Worm (Caenorhabditis elegans) whole organism, early embryonic: ENCODE measurements around the gene srh-2.

Experiments
- F13C5.2 ChIP-seq: sonication (generic microtip); optimal IDR thresholded peaks from 2 replicates; lab custom pipeline; 2017; ENCODE audit warnings: mild to moderate bottlenecking, missing genetic modification characterization, inconsistent platforms, missing compliant biosample characterization
- aly-1 ChIP-seq: sonication (generic microtip); optimal IDR thresholded peaks from 2 replicates; lab custom pipeline; 2016; ENCODE audit warnings: missing genetic modification characterization, missing compliant biosample characterization
- ama-1 ChIP-seq: fragments of 150-350 bp; optimal IDR thresholded peaks from 2 replicates; lab custom pipeline; 2014
- ceh-13 ChIP-seq: fragments of 200-800 bp; sonication (Bioruptor generic); optimal IDR thresholded peaks from 2 replicates; lab custom pipeline; 2018; ENCODE audit warnings: mild to moderate bottlenecking, missing genetic modification characterization, missing compliant biosample characterization
- flt-1 ChIP-seq: fragments of 200-800 bp; sonication (Bioruptor generic); IDR thresholded peaks from 2 replicates; pipeline ENCODE4 v1.3.6; 2022; ENCODE audit warnings: missing genetic modification characterization, missing compliant biosample characterization
- hmbx-1 ChIP-seq: sonication (generic microtip); optimal IDR thresholded peaks from 2 replicates; lab custom pipeline; 2016; ENCODE audit warnings: mild to moderate bottlenecking, missing genetic modification characterization, missing compliant biosample characterization
- hmg-4 ChIP-seq: fragments of 200-800 bp; sonication (Bioruptor generic); optimal IDR thresholded peaks from 2 replicates; lab custom pipeline; 2018; ENCODE audit warnings: mild to moderate bottlenecking, missing genetic modification characterization, missing compliant biosample characterization
- hnd-1 ChIP-seq: sonication (generic microtip); optimal IDR thresholded peaks from 2 replicates; lab custom pipeline; 2016; ENCODE audit warnings: missing genetic modification characterization, missing compliant biosample characterization
- pes-1 ChIP-seq: fragments of 200-800 bp; sonication (Bioruptor generic); IDR thresholded peaks from 2 replicates; pipeline ENCODE4 v1.3.6; 2022; ENCODE audit warnings: missing genetic modification reagents, missing genetic modification characterization, missing compliant biosample characterization
- scrt-1 ChIP-seq: fragments of 200-800 bp; sonication (Bioruptor generic); IDR thresholded peaks from 2 replicates; pipeline ENCODE4 v1.3.6; 2022; ENCODE audit warnings: missing genetic modification characterization, missing compliant biosample characterization
- tbx-37 ChIP-seq: fragments of 200-800 bp; sonication (Bioruptor generic); conservative IDR thresholded peaks from 2 replicates; pipeline ENCODE4 v1.3.6; 2022; ENCODE audit warnings: missing genetic modification reagents, missing genetic modification characterization, missing compliant biosample characterization
- tra-4 ChIP-seq: sonication (generic microtip); optimal IDR thresholded peaks from 2 replicates; lab custom pipeline; 2017; ENCODE audit warnings: missing genetic modification characterization, missing compliant biosample characterization

- TF ChIP-seq flt-1 (GFP tag; lab: Robert Waterston, UW) (no peak), F13C5.2 (no peak), ama-1 (lab: Kevin White, UChicago) (no peak), pes-1 (GFP tag; lab: Robert Waterston, UW) (no peak), aly-1 (no peak), hnd-1 (tag; lab: Kevin White, UChicago) (no peak), ceh-13 (GFP tag; lab: Kevin White, UChicago) (no peak), hmg-4 (no peak), hmbx-1 (tag; lab: Kevin White, UChicago) (no peak), scrt-1 (GFP tag; lab: Robert Waterston, UW) (no peak), tbx-37 (GFP tag; lab: Robert Waterston, UW) (no peak), tra-4 (tag; lab: Kevin White, UChicago) (no peak)
These were observed 19.9 kb downstream of the srh-2 start, which contains the start of gene sri-4 for ce11 chrV:748044-748443.
